Worm (Caenorhabditis elegans) whole organism, young adult: ENCODE measurements around the gene sek-4.

Experiments
- D2030.7 ChIP-seq: fragments of 200-800 bp; sonication (Bioruptor generic); IDR thresholded peaks from 2 replicates; pipeline ENCODE4 v1.3.6; 2022; ENCODE audit warnings: missing genetic modification reagents, missing genetic modification characterization, missing compliant biosample characterization
- F49E8.2 ChIP-seq: sonication (generic microtip); optimal IDR thresholded peaks from 3 replicates; lab custom pipeline; 2017; ENCODE audit warnings: missing genetic modification characterization, mild to moderate bottlenecking, missing compliant biosample characterization, antibody characterized with exemption, moderate library complexity; ENCODE audit not compliant: insufficient read depth
- ama-1 ChIP-seq, 3 experiments: fragments of 150-350 bp in 1 of 3; sonication (generic microtip) in 2 of 3; optimal IDR thresholded peaks; 2 replicates each; lab custom pipeline; 2014 to 2018; ENCODE audit warnings: missing biosample characterization in 2 of 3, missing genetic modification characterization in 2 of 3, missing genetic modification reagents in 2 of 3
- lin-26 ChIP-seq: fragments of 200-800 bp; sonication (Bioruptor generic); IDR thresholded peaks from 2 replicates; pipeline ENCODE4 v1.3.6; 2022; ENCODE audit warnings: missing genetic modification reagents, missing genetic modification characterization, missing compliant biosample characterization
- snpc-4 ChIP-seq, 5 experiments: fragments of 150-350 bp in 1 of 5; sonication (generic microtip) in 4 of 5; optimal IDR thresholded peaks; 2 replicates each; lab custom pipeline; 2014 to 2018; ENCODE audit warnings: missing genetic modification characterization in 5 of 5, missing biosample characterization in 3 of 5, antibody characterized with exemption in 2 of 5, mild to moderate bottlenecking in 2 of 5, missing compliant biosample characterization in 2 of 5, missing genotype in 2 of 5, moderate library complexity in 2 of 5, missing genetic modification reagents in 1 of 5
- unc-130 ChIP-seq: sonication (generic microtip); optimal IDR thresholded peaks from 2 replicates; lab custom pipeline; 2016; ENCODE audit warnings: missing genetic modification reagents, missing genetic modification characterization, missing compliant biosample characterization

ce11 chrX:5414250-5414649 lies 39.4 kb downstream of the sek-4 start, which contains the start of gene C41A3.2:
- TF ChIP-seq D2030.7 (GFP tag; lab: Robert Waterston, UW) = no peak
- no peak for TF ChIP-seq lin-26
- TF ChIP-seq F49E8.2 (tag; lab: Kevin White, UChicago) = no peak
- no peak for TF ChIP-seq ama-1 (optimal IDR thresholded peaks at IDR 0.05; lab: Kevin White, UChicago)
- no peak for TF ChIP-seq ama-1 (GFP tag; optimal IDR thresholded peaks at IDR 0.05; lab: Kevin White, UChicago)
- TF ChIP-seq unc-130 (GFP tag; lab: Kevin White, UChicago) = no peak
- TF ChIP-seq snpc-4 (GFP tag; optimal IDR thresholded peaks at IDR 0.05; lab: Kevin White, UChicago) = no peak
- TF ChIP-seq snpc-4 (tag; optimal IDR thresholded peaks at IDR 0.05; lab: Kevin White, UChicago) = no peak
